Worm (Caenorhabditis elegans) whole organism, L4 larva: ENCODE results near the gene K01G5.8.

Experiments used
- D1046.2 ChIP-seq: fragments of 200-800 bp; sonication (Bioruptor generic); IDR thresholded peaks from 2 replicates; pipeline ENCODE4 v1.3.6; 2022; ENCODE audit warnings: missing genetic modification characterization, missing compliant biosample characterization
- T26A8.4 ChIP-seq: fragments of 200-800 bp; sonication (Bioruptor generic); IDR thresholded peaks from 2 replicates; pipeline ENCODE4 v1.3.6; 2022; ENCODE audit warnings: missing genetic modification characterization, missing compliant biosample characterization
- Y48G9A.11 ChIP-seq: fragments of 200-800 bp; sonication (Bioruptor generic); IDR thresholded peaks from 2 replicates; pipeline ENCODE4 v1.3.6; 2022; ENCODE audit warnings: missing genetic modification reagents, missing genetic modification characterization, missing compliant biosample characterization
- Y5F2A.4 ChIP-seq: fragments of 200-800 bp; sonication (Bioruptor generic); optimal IDR thresholded peaks from 2 replicates; lab custom pipeline; 2018; ENCODE audit warnings: mild to moderate bottlenecking, missing genetic modification characterization, missing compliant biosample characterization
- Y75B8A.6 ChIP-seq: fragments of 200-800 bp; sonication (Bioruptor generic); IDR thresholded peaks from 2 replicates; pipeline ENCODE4 v1.3.6; 2022; ENCODE audit warnings: missing genetic modification reagents, missing genetic modification characterization, missing compliant biosample characterization
- ama-1 ChIP-seq: fragments of 150-350 bp; optimal IDR thresholded peaks from 2 replicates; lab custom pipeline; 2014; ENCODE audit warnings: inconsistent platforms, mixed read lengths
- arid-1 ChIP-seq: fragments of 200-800 bp; sonication (Bioruptor generic); conservative IDR thresholded peaks from 2 replicates; pipeline ENCODE4 v1.3.6; 2022; ENCODE audit warnings: missing genetic modification reagents, missing genetic modification characterization, missing compliant biosample characterization
- ceh-20 ChIP-seq: fragments of 200-800 bp; sonication (Bioruptor generic); IDR thresholded peaks from 2 replicates; pipeline ENCODE4 v1.3.6; 2022; ENCODE audit warnings: missing genetic modification reagents, missing genetic modification characterization, missing compliant biosample characterization
- ceh-32 ChIP-seq: sonication (generic microtip); optimal IDR thresholded peaks from 2 replicates; lab custom pipeline; 2016; ENCODE audit warnings: mild to moderate bottlenecking, missing genetic modification characterization, missing compliant biosample characterization; ENCODE audit not compliant: poor library complexity
- ceh-44 ChIP-seq: fragments of 200-800 bp; sonication (Bioruptor generic); IDR thresholded peaks from 2 replicates; pipeline ENCODE4 v1.3.6; 2022; ENCODE audit warnings: missing genetic modification reagents, missing genetic modification characterization, missing compliant biosample characterization
- ceh-62 ChIP-seq: sonication (generic microtip); optimal IDR thresholded peaks from 2 replicates; lab custom pipeline; 2017; ENCODE audit warnings: missing biosample characterization, missing genetic modification characterization
- daf-19 ChIP-seq: fragments of 200-800 bp; sonication (Bioruptor generic); conservative IDR thresholded peaks from 2 replicates; pipeline ENCODE4 v1.3.6; 2022; ENCODE audit warnings: missing genetic modification characterization, missing compliant biosample characterization
- dmd-6 ChIP-seq: fragments of 200-800 bp; sonication (Bioruptor generic); IDR thresholded peaks from 2 replicates; pipeline ENCODE4 v1.3.6; 2022; ENCODE audit warnings: missing genetic modification reagents, missing genetic modification characterization, missing compliant biosample characterization
- dpl-1 ChIP-seq: fragments of 150-350 bp; optimal IDR thresholded peaks from 2 replicates; lab custom pipeline; 2014; ENCODE audit warnings: missing biosample characterization, missing genetic modification reagents, missing genetic modification characterization
- duxl-1 ChIP-seq: sonication (generic microtip); optimal IDR thresholded peaks from 2 replicates; lab custom pipeline; 2016; ENCODE audit warnings: mild to moderate bottlenecking, missing genetic modification characterization, moderate library complexity, missing compliant biosample characterization; ENCODE audit not compliant: poor library complexity
- fkh-10 ChIP-seq: fragments of 150-350 bp; optimal IDR thresholded peaks from 2 replicates; lab custom pipeline; 2014; ENCODE audit warnings: missing biosample characterization, missing genetic modification reagents, missing genetic modification characterization
- fos-1 ChIP-seq: fragments of 150-350 bp; optimal IDR thresholded peaks from 2 replicates; lab custom pipeline; 2014; ENCODE audit warnings: missing biosample characterization, missing genetic modification characterization
- hlh-11 ChIP-seq: fragments of 200-800 bp; sonication (Bioruptor generic); optimal IDR thresholded peaks from 2 replicates; lab custom pipeline; 2018; ENCODE audit warnings: mild to moderate bottlenecking, missing genetic modification characterization, missing compliant biosample characterization
- hlh-30 ChIP-seq: sonication (generic microtip); optimal IDR thresholded peaks from 2 replicates; lab custom pipeline; 2017; ENCODE audit warnings: antibody characterized with exemption, mild to moderate bottlenecking, missing genetic modification characterization, missing compliant biosample characterization; ENCODE audit not compliant: insufficient read depth
- jun-1 ChIP-seq: fragments of 150-350 bp; optimal IDR thresholded peaks from 2 replicates; lab custom pipeline; 2014; ENCODE audit warnings: missing biosample characterization, missing genetic modification reagents, missing genetic modification characterization
- lim-7 ChIP-seq: fragments of 200-800 bp; sonication (Bioruptor generic); IDR thresholded peaks from 2 replicates; pipeline ENCODE4 v1.3.6; 2022; ENCODE audit warnings: missing genetic modification characterization, missing compliant biosample characterization
- lin-15B ChIP-seq: fragments of 150-350 bp; sonication (generic microtip); optimal IDR thresholded peaks from 3 replicates; lab custom pipeline; 2014; ENCODE audit warnings: missing biosample characterization, missing genetic modification characterization
- lin-38 ChIP-seq: fragments of 200-800 bp; sonication (Bioruptor generic); IDR thresholded peaks from 2 replicates; pipeline ENCODE4 v1.3.6; 2022; ENCODE audit warnings: missing genetic modification reagents, missing genetic modification characterization, missing compliant biosample characterization
- lin-39 ChIP-seq: fragments of 150-350 bp; optimal IDR thresholded peaks from 2 replicates; lab custom pipeline; 2014; ENCODE audit warnings: missing biosample characterization, missing genetic modification reagents, missing genetic modification characterization
- lsy-2 ChIP-seq, 2 experiments: fragments of 150-350 bp in 1 of 2; sonication (generic microtip) in 1 of 2; optimal IDR thresholded peaks; 2 replicates each; lab custom pipeline; 2014 to 2017; ENCODE audit warnings: missing biosample characterization in 2 of 2, missing genetic modification characterization in 2 of 2
- madf-5 ChIP-seq, 2 experiments: fragments of 200-800 bp; sonication (Bioruptor generic); IDR thresholded peaks; 2 replicates each; pipeline ENCODE4 v1.3.6; 2022; ENCODE audit warnings: missing compliant biosample characterization in 2 of 2, missing genetic modification characterization in 2 of 2
- mdt-29 ChIP-seq: fragments of 200-800 bp; sonication (Bioruptor generic); IDR thresholded peaks from 2 replicates; pipeline ENCODE4 v1.3.6; 2022; ENCODE audit warnings: missing genetic modification reagents, missing genetic modification characterization, missing compliant biosample characterization
- mes-2 ChIP-seq: sonication (generic microtip); optimal IDR thresholded peaks from 2 replicates; lab custom pipeline; 2016; ENCODE audit warnings: missing genotype, mild to moderate bottlenecking, missing genetic modification characterization, missing compliant biosample characterization; ENCODE audit not compliant: poor library complexity, severe bottlenecking
- mxl-2 ChIP-seq: fragments of 200-800 bp; sonication (Bioruptor generic); conservative IDR thresholded peaks from 2 replicates; pipeline ENCODE4 v1.3.6; 2022; ENCODE audit warnings: missing genetic modification reagents, missing genetic modification characterization, missing compliant biosample characterization
- mxl-3 ChIP-seq: fragments of 200-800 bp; sonication (Bioruptor generic); optimal IDR thresholded peaks from 2 replicates; lab custom pipeline; 2018; ENCODE audit warnings: mild to moderate bottlenecking, missing genetic modification characterization, missing compliant biosample characterization
- nhr-102 ChIP-seq: sonication (generic microtip); optimal IDR thresholded peaks from 2 replicates; lab custom pipeline; 2016; ENCODE audit warnings: mild to moderate bottlenecking, missing genetic modification characterization, moderate library complexity, missing compliant biosample characterization
- nhr-11 ChIP-seq: fragments of 150-350 bp; optimal IDR thresholded peaks from 2 replicates; lab custom pipeline; 2014; ENCODE audit warnings: missing biosample characterization, missing genetic modification characterization
- nhr-111 ChIP-seq: fragments of 200-800 bp; sonication (Bioruptor generic); optimal IDR thresholded peaks from 2 replicates; lab custom pipeline; 2018; ENCODE audit warnings: mild to moderate bottlenecking, missing genetic modification characterization, missing compliant biosample characterization
- nhr-41 ChIP-seq: fragments of 200-800 bp; sonication (Bioruptor generic); IDR thresholded peaks from 2 replicates; pipeline ENCODE4 v1.3.6; 2022; ENCODE audit warnings: missing genetic modification reagents, missing genetic modification characterization, missing compliant biosample characterization
- nhr-42 ChIP-seq: fragments of 200-800 bp; sonication (Bioruptor generic); IDR thresholded peaks from 2 replicates; pipeline ENCODE4 v1.3.6; 2022; ENCODE audit warnings: missing genetic modification characterization, missing compliant biosample characterization
- nhr-48 ChIP-seq: sonication (generic microtip); optimal IDR thresholded peaks from 2 replicates; lab custom pipeline; 2016; ENCODE audit warnings: mild to moderate bottlenecking, missing genetic modification characterization, missing compliant biosample characterization
- nhr-77 ChIP-seq: fragments of 150-350 bp; optimal IDR thresholded peaks from 2 replicates; lab custom pipeline; 2014; ENCODE audit warnings: missing biosample characterization, missing genetic modification characterization
- rbr-2 ChIP-seq: sonication (generic microtip); optimal IDR thresholded peaks from 2 replicates; lab custom pipeline; 2016; ENCODE audit warnings: missing genotype, missing genetic modification characterization, missing compliant biosample characterization
- set-16 ChIP-seq: fragments of 200-800 bp; sonication (Bioruptor generic); IDR thresholded peaks from 2 replicates; pipeline ENCODE4 v1.3.6; 2022; ENCODE audit warnings: missing genetic modification reagents, missing genetic modification characterization, missing compliant biosample characterization
- skn-1 ChIP-seq: fragments of 150-350 bp; optimal IDR thresholded peaks from 2 replicates; lab custom pipeline; 2014; ENCODE audit warnings: missing biosample characterization, missing genetic modification characterization
- snpc-1.2 ChIP-seq: fragments of 200-800 bp; sonication (Bioruptor generic); IDR thresholded peaks from 2 replicates; pipeline ENCODE4 v1.3.6; 2022; ENCODE audit warnings: missing genetic modification reagents, missing genetic modification characterization, missing compliant biosample characterization
- snpc-4 ChIP-seq: fragments of 150-350 bp; optimal IDR thresholded peaks from 2 replicates; lab custom pipeline; 2014; ENCODE audit warnings: missing biosample characterization, missing genetic modification characterization
- spr-1 ChIP-seq: sonication (generic microtip); optimal IDR thresholded peaks from 2 replicates; lab custom pipeline; 2016; ENCODE audit warnings: mild to moderate bottlenecking, missing genetic modification characterization, missing compliant biosample characterization
- tag-97 ChIP-seq: fragments of 200-800 bp; sonication (Bioruptor generic); IDR thresholded peaks from 2 replicates; pipeline ENCODE4 v1.3.6; 2022; ENCODE audit warnings: missing genetic modification characterization, missing compliant biosample characterization
- tra-1 ChIP-seq: fragments of 200-800 bp; sonication (Bioruptor generic); IDR thresholded peaks from 2 replicates; pipeline ENCODE4 v1.3.6; 2022; ENCODE audit warnings: missing genetic modification reagents, missing genetic modification characterization, missing compliant biosample characterization
- unc-130 ChIP-seq: sonication (generic microtip); optimal IDR thresholded peaks from 2 replicates; lab custom pipeline; 2016; ENCODE audit warnings: missing genetic modification reagents, missing genetic modification characterization, missing compliant biosample characterization
- unc-62 ChIP-seq, 3 experiments: fragments of 150-350 bp in 1 of 3; sonication (generic microtip); optimal IDR thresholded peaks in 2 of 3; peaks in 1 of 3; 1 replicate in 1 of 3; 2 replicates in 2 of 3; lab custom pipeline; 2014 to 2017; ENCODE audit warnings: missing biosample characterization in 3 of 3, missing genetic modification characterization in 3 of 3, missing genetic modification reagents in 3 of 3, missing genotype in 1 of 3
- vab-7 ChIP-seq: fragments of 200-800 bp; sonication (Bioruptor generic); IDR thresholded peaks from 2 replicates; pipeline ENCODE4 v1.3.6; 2022; ENCODE audit warnings: missing genetic modification reagents, missing genetic modification characterization, missing compliant biosample characterization
- zip-11 ChIP-seq: fragments of 200-800 bp; sonication (Bioruptor generic); IDR thresholded peaks from 2 replicates; pipeline ENCODE4 v1.3.6; 2022; ENCODE audit warnings: missing genetic modification characterization, missing compliant biosample characterization

K01G5.8 gene

DNA sequence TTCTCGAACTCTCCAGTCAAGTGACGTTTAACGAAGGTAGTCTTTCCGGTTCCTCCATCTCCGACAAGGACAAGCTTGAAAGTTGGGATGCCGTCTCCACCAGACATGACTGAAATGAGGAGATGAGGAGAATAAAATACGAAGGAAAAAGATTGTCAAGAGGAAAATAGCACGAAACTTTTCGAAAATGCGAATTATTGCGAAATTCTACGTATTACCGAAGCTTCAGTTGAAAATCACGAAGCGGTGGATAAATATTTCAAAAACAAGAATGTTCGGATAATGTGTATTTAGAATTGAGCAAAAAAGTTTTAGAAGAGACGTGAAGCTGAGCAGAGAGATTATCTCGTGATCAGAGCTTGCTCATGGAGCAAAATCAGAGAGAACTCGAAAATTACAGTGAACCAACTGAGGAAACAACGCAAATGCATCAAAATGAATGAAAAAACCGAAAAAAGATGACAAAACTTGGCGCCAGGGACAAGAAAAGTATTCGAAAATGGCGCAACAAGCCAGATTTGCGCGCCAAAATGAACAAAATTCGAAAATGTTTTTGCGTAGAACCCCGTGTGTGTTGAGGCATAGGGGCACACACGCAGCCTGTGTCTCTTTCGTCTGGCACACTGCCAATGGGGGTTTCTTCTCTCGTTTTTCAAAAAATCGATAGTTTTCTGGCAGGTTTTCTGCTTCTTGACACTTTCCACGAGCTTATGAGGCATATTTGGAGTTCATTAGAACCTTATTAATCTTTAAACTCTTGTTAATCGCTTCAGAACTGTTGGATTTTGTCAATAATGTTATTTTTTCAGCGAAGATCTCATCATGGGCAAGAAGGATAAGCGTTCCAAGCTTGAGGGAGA lies 7.3 kb upstream of the K01G5.8 start, which contains the start of the genes ran-1 and dkc-1 (continued):
- peak; percentile 9 for TF ChIP-seq mxl-3 (GFP tag; lab: Kevin White, UChicago)
- no peak for TF ChIP-seq spr-1 (tag; lab: Kevin White, UChicago)
- TF ChIP-seq Y5F2A.4 (GFP tag; lab: Kevin White, UChicago): no peak
- no peak for TF ChIP-seq snpc-1.2 (GFP tag; lab: Robert Waterston, UW)
- peak; percentile 73 for TF ChIP-seq rbr-2 (tag; lab: Kevin White, UChicago)
- no peak for TF ChIP-seq jun-1 (tag; lab: Kevin White, UChicago)
- TF ChIP-seq arid-1 (GFP tag; lab: Robert Waterston, UW): peak; percentile 39; the same call in 1 of the 2 replicates
- no peak for TF ChIP-seq lim-7
- TF ChIP-seq nhr-48 (tag; lab: Kevin White, UChicago): peak; percentile 12
- TF ChIP-seq T26A8.4 (GFP tag; lab: Robert Waterston, UW): no peak; the same call in 1 of the 2 replicates
- TF ChIP-seq daf-19 (GFP tag; lab: Robert Waterston, UW): no peak
- TF ChIP-seq mxl-2 (GFP tag; lab: Robert Waterston, UW): no peak
- no peak for TF ChIP-seq duxl-1 (tag; lab: Kevin White, UChicago)
- TF ChIP-seq lin-38 (GFP tag; lab: Robert Waterston, UW): peak; percentile 86
- no peak for TF ChIP-seq nhr-77
- TF ChIP-seq Y75B8A.6 (GFP tag; lab: Robert Waterston, UW): no peak
- TF ChIP-seq lin-39 (tag; lab: Kevin White, UChicago): no peak
- peak; percentile 86 for TF ChIP-seq unc-130 (GFP tag; lab: Kevin White, UChicago)
- TF ChIP-seq ceh-20 (GFP tag; lab: Robert Waterston, UW): no peak
- no peak for TF ChIP-seq nhr-42 (GFP tag; lab: Robert Waterston, UW)
- TF ChIP-seq fos-1 (tag; lab: Kevin White, UChicago): no peak
- no peak for TF ChIP-seq set-16 (GFP tag; lab: Robert Waterston, UW)
- TF ChIP-seq nhr-41: no peak
- TF ChIP-seq hlh-30 (tag; lab: Kevin White, UChicago): peak; percentile 66
- TF ChIP-seq nhr-111 (GFP tag; lab: Kevin White, UChicago): no peak
- peak; percentile 27 for TF ChIP-seq ama-1 (lab: Kevin White, UChicago)
- peak; percentile 58 for TF ChIP-seq hlh-11 (tag; lab: Kevin White, UChicago)
- TF ChIP-seq D1046.2 (GFP tag; lab: Robert Waterston, UW): no peak; the same call in 1 of the 2 replicates
- no peak for TF ChIP-seq snpc-4
- no peak for TF ChIP-seq fkh-10 (GFP tag; lab: Kevin White, UChicago)
- TF ChIP-seq madf-5 (GFP tag; IDR thresholded peaks at IDR 0.05; lab: Robert Waterston, UW): no peak
- peak; percentile 12 for TF ChIP-seq nhr-102
- TF ChIP-seq vab-7 (GFP tag; lab: Robert Waterston, UW): peak; percentile 68
- TF ChIP-seq skn-1 (tag; lab: Kevin White, UChicago): no peak
- TF ChIP-seq lin-15B: no peak
- no peak for TF ChIP-seq ceh-62
- peak; percentile 68 for TF ChIP-seq nhr-11
- TF ChIP-seq unc-62 (GFP tag; optimal IDR thresholded peaks at IDR 0.05 in 1 of 2; lab: Kevin White, UChicago): peak in 1 of 2 experiments; percentile 65
- no peak for TF ChIP-seq unc-62 (tag; optimal IDR thresholded peaks at IDR 0.05; lab: Kevin White, UChicago)
- TF ChIP-seq mdt-29 (GFP tag; lab: Robert Waterston, UW): no peak
- TF ChIP-seq tra-1: no peak
- peak; percentile 58 for TF ChIP-seq dmd-6 (GFP tag; lab: Robert Waterston, UW)
- no peak for TF ChIP-seq tag-97
- TF ChIP-seq ceh-32 (tag; lab: Kevin White, UChicago): no peak
- 0 out of 2 replicates have a peak, but pooled peaks have one; percentile 49 for TF ChIP-seq ceh-44
- peak; percentile 84 for TF ChIP-seq mes-2 (tag; lab: Kevin White, UChicago)
- TF ChIP-seq Y48G9A.11 (GFP tag; lab: Robert Waterston, UW): peak; percentile 67
- peak; percentile 87 for TF ChIP-seq dpl-1 (GFP tag; lab: Kevin White, UChicago)
- TF ChIP-seq lsy-2 (tag; optimal IDR thresholded peaks at IDR 0.05; lab: Kevin White, UChicago): peak in 1 of 2 experiments; percentile 85
- TF ChIP-seq zip-11 (GFP tag; lab: Robert Waterston, UW): no peak
